Worm (Caenorhabditis elegans): ENCODE results near the gene T07F10.5.

- no peak for TF ChIP-seq rpc-1 (optimal IDR thresholded peaks at IDR 0.05)
- TF ChIP-seq rpc-1 (tag; optimal IDR thresholded peaks at IDR 0.05) = no peak
- no peak for TF ChIP-seq nfya-2 (GFP tag; IDR thresholded peaks at IDR 0.05)
- TF ChIP-seq C17E4.6 (GFP tag; IDR thresholded peaks at IDR 0.05) = no peak
- TF ChIP-seq lin-40 (tag; optimal IDR thresholded peaks at IDR 0.05) = no peak
- TF ChIP-seq unc-62 (GFP tag; optimal IDR thresholded peaks at IDR 0.05) = no peak
- TF ChIP-seq rec-8 (tag; optimal IDR thresholded peaks at IDR 0.05) = no peak
- TF ChIP-seq him-1 (tag; optimal IDR thresholded peaks at IDR 0.05) = no peak
- no peak for TF ChIP-seq K11D2.4 (GFP tag; IDR thresholded peaks at IDR 0.05)
- no peak for TF ChIP-seq egl-44 (GFP tag; IDR thresholded peaks at IDR 0.05)
Measured at ce11 chrV:12822065-12822464, 43.6 kb upstream of the T07F10.5 start.
